Worm (Caenorhabditis elegans): Measurements from ENCODE around the gene lntl-1.

ce11 chrIV:5760656-5761055 lies 46.2 kb downstream of the lntl-1 start:
- TF ChIP-seq B0019.2 (GFP tag; conservative IDR thresholded peaks at IDR 0.05) (no peak), chd-7 (tag; optimal IDR thresholded peaks at IDR 0.05) (no peak), hlh-26 (GFP tag; conservative IDR thresholded peaks at IDR 0.05) (no peak), snpc-3.4 (tag; optimal IDR thresholded peaks at IDR 0.05) (no peak), snpc-4 (GFP tag; optimal IDR thresholded peaks at IDR 0.05) (no peak), snpc-4 (tag; optimal IDR thresholded peaks at IDR 0.05) (no peak), ama-1 (optimal IDR thresholded peaks at IDR 0.05) (no peak), ama-1 (GFP tag; optimal IDR thresholded peaks at IDR 0.05) (no peak), madf-10 (tag; optimal IDR thresholded peaks at IDR 0.05) (no peak), rpc-1 (optimal IDR thresholded peaks at IDR 0.05) (no peak), rpc-1 (tag; optimal IDR thresholded peaks at IDR 0.05) (no peak), K12H6.12 (tag; optimal IDR thresholded peaks at IDR 0.05) (no peak), tbp1 (GFP tag; optimal IDR thresholded peaks at IDR 0.05) (no peak)
